Fruit fly (Drosophila melanogaster) whole organism, prepupa: ENCODE data around the gene Alp12.

Source experiments
- CG16779 ChIP-seq: fragments of 200-800 bp; sonication (Bioruptor generic); optimal IDR thresholded peaks from 3 replicates; lab custom pipeline; 2017; ENCODE audit warnings: missing biosample characterization, mild to moderate bottlenecking, missing genetic modification characterization
- CG3032 ChIP-seq: fragments of 200-800 bp; optimal IDR thresholded peaks from 2 replicates; lab custom pipeline; 2019; ENCODE audit warnings: missing biosample characterization, mild to moderate bottlenecking, missing genetic modification characterization, moderate library complexity
- CG6163 ChIP-seq: fragments of 200-800 bp; sonication (Bioruptor generic); IDR thresholded peaks from 3 replicates; pipeline ENCODE4 v1.3.6; 2022; ENCODE audit warnings: missing biosample characterization, missing genetic modification characterization
- CG6276 ChIP-seq: fragments of 200-800 bp; sonication (Bioruptor generic); optimal IDR thresholded peaks from 2 replicates; lab custom pipeline; 2017; ENCODE audit warnings: missing biosample characterization, mild to moderate bottlenecking, missing genetic modification characterization
- Eip75B ChIP-seq: fragments of 200-800 bp; sonication (Bioruptor generic); optimal IDR thresholded peaks from 3 replicates; lab custom pipeline; 2016; ENCODE audit warnings: missing biosample characterization, missing genetic modification characterization
- OdsH ChIP-seq: fragments of 200-800 bp; sonication (Bioruptor generic); optimal IDR thresholded peaks from 3 replicates; lab custom pipeline; 2016; ENCODE audit warnings: missing biosample characterization, missing genetic modification characterization
- achi ChIP-seq: fragments of 200-800 bp; sonication (Bioruptor generic); optimal IDR thresholded peaks from 3 replicates; lab custom pipeline; 2016; ENCODE audit warnings: missing biosample characterization, missing genetic modification characterization
- fd59A ChIP-seq: fragments of 200-800 bp; sonication (Bioruptor generic); optimal IDR thresholded peaks from 2 replicates; lab custom pipeline; 2017; ENCODE audit warnings: missing biosample characterization, mild to moderate bottlenecking, missing genetic modification characterization, missing genetic modification reagents
- salr ChIP-seq, 2 experiments: fragments of 200-800 bp; sonication (Bioruptor generic); optimal IDR thresholded peaks; 3 replicates each; lab custom pipeline; 2016 to 2018; ENCODE audit warnings: missing biosample characterization in 2 of 2, missing genetic modification characterization in 2 of 2, mild to moderate bottlenecking in 1 of 2
- spab ChIP-seq: fragments of 200-800 bp; sonication (Bioruptor generic); optimal IDR thresholded peaks from 2 replicates; lab custom pipeline; 2017; ENCODE audit warnings: missing biosample characterization, mild to moderate bottlenecking, missing genetic modification characterization, missing genetic modification reagents
- vri ChIP-seq: fragments of 200-800 bp; sonication (Bioruptor generic); optimal IDR thresholded peaks from 3 replicates; lab custom pipeline; 2016; ENCODE audit warnings: missing biosample characterization, mild to moderate bottlenecking, missing genetic modification characterization

- peak; percentile 72 for TF ChIP-seq achi (GFP tag; lab: Kevin White, UChicago)
- peak in 1 of 2 experiments; percentile 42 for TF ChIP-seq salr (GFP tag; optimal IDR thresholded peaks at IDR 0.05; lab: Kevin White, UChicago)
- TF ChIP-seq CG6163 (GFP tag; lab: Robert Waterston, UW), result no peak
- TF ChIP-seq spab (GFP tag; lab: Kevin White, UChicago), result peak; percentile 51
- peak; percentile 67 for TF ChIP-seq CG3032 (tag; lab: Kevin White, UChicago)
- TF ChIP-seq vri, result peak; percentile 44
- peak; percentile 39 for TF ChIP-seq CG16779 (tag; lab: Kevin White, UChicago)
- TF ChIP-seq Eip75B (GFP tag; lab: Kevin White, UChicago), result peak; percentile 23
- peak; percentile 53 for TF ChIP-seq OdsH (GFP tag; lab: Kevin White, UChicago)
- TF ChIP-seq fd59A (GFP tag; lab: Kevin White, UChicago), result peak; percentile 61
- TF ChIP-seq CG6276 (GFP tag; lab: Kevin White, UChicago), result peak; percentile 20
Observed at dm6 chr2L:19454070-19454751, 30.4 kb downstream of the Alp12 start, which contains the start of gene CG10026.
